Worm (Caenorhabditis elegans): ENCODE data around the gene ifg-1.

DNA sequence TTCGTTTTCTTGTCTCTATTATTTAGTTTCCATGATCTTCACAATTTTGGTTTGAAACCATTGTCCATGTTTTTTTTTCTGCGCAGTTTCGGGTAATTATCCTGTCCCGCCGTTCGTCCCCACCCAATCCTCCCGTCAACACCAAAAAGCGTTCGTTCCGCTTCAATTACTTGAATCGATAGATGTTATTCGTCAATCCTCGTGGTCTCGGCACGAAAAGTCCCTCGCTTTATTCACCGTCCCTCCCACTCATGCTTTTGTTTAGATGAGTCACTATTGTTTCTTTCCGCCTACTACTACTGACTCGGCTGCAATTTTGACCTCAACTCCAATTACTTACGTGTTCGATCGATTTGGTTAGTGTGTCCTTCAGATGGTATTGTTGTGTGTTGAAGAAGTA, 6.4 kb downstream of the ifg-1 start:
- TF ChIP-seq cog-1 (tag; optimal IDR thresholded peaks at IDR 0.05) = no peak
- no peak for TF ChIP-seq flt-1 (GFP tag; IDR thresholded peaks at IDR 0.05)
- no peak for TF ChIP-seq T22C8.4 (GFP tag; IDR thresholded peaks at IDR 0.05)
- TF ChIP-seq med-1 (GFP tag; optimal IDR thresholded peaks at IDR 0.05; ENCODE audit: insufficient read depth) = no peak
- TF ChIP-seq klf-2 (GFP tag; conservative IDR thresholded peaks at IDR 0.05) = no peak
- no peak for TF ChIP-seq ztf-29 (GFP tag; IDR thresholded peaks at IDR 0.05)
- no peak for TF ChIP-seq ztf-23 (GFP tag; IDR thresholded peaks at IDR 0.05)
- TF ChIP-seq tab-1 (GFP tag; IDR thresholded peaks at IDR 0.05) = no peak
- no peak for TF ChIP-seq ref-1 (GFP tag; conservative IDR thresholded peaks at IDR 0.05)

Data from whole organism, midembryonic.